Worm (Caenorhabditis elegans) whole organism, L4 larva: Measurements from ENCODE around the gene ZK822.9.

Source experiments
- D1046.2 ChIP-seq: fragments of 200-800 bp; sonication (Bioruptor generic); IDR thresholded peaks from 2 replicates; pipeline ENCODE4 v1.3.6; 2022; ENCODE audit warnings: missing genetic modification characterization, missing compliant biosample characterization
- F10B5.3 ChIP-seq: sonication (generic microtip); optimal IDR thresholded peaks from 2 replicates; lab custom pipeline; 2016; ENCODE audit warnings: mild to moderate bottlenecking, missing genetic modification characterization, missing compliant biosample characterization
- F37D6.2 ChIP-seq: sonication (generic microtip); optimal IDR thresholded peaks from 2 replicates; lab custom pipeline; 2016; ENCODE audit warnings: mild to moderate bottlenecking, missing genetic modification characterization, missing compliant biosample characterization
- F44E2.7 ChIP-seq: fragments of 200-800 bp; sonication (Bioruptor generic); IDR thresholded peaks from 2 replicates; pipeline ENCODE4 v2.1.2; 2022; ENCODE audit warnings: missing genetic modification characterization, missing compliant biosample characterization
- T20F7.1 ChIP-seq: fragments of 200-800 bp; sonication (Bioruptor generic); optimal IDR thresholded peaks from 2 replicates; lab custom pipeline; 2018; ENCODE audit warnings: mild to moderate bottlenecking, missing genetic modification characterization, missing compliant biosample characterization
- T26A8.4 ChIP-seq: fragments of 200-800 bp; sonication (Bioruptor generic); IDR thresholded peaks from 2 replicates; pipeline ENCODE4 v1.3.6; 2022; ENCODE audit warnings: missing genetic modification characterization, missing compliant biosample characterization
- aha-1 ChIP-seq: fragments of 150-350 bp; peaks from one replicate; lab custom pipeline; 2014; ENCODE audit warnings: missing biosample characterization, missing genetic modification characterization
- aly-2 ChIP-seq: sonication (generic microtip); optimal IDR thresholded peaks from 2 replicates; lab custom pipeline; 2018; ENCODE audit warnings: missing biosample characterization, missing genetic modification characterization
- arid-1 ChIP-seq: fragments of 200-800 bp; sonication (Bioruptor generic); conservative IDR thresholded peaks from 2 replicates; pipeline ENCODE4 v1.3.6; 2022; ENCODE audit warnings: missing genetic modification reagents, missing genetic modification characterization, missing compliant biosample characterization
- attf-4 ChIP-seq: sonication (generic microtip); optimal IDR thresholded peaks from 3 replicates; lab custom pipeline; 2017; ENCODE audit warnings: missing biosample characterization, missing genetic modification characterization
- ceh-32 ChIP-seq: sonication (generic microtip); optimal IDR thresholded peaks from 2 replicates; lab custom pipeline; 2016; ENCODE audit warnings: mild to moderate bottlenecking, missing genetic modification characterization, missing compliant biosample characterization; ENCODE audit not compliant: poor library complexity
- ctbp-1 ChIP-seq: fragments of 200-800 bp; sonication (Bioruptor generic); IDR thresholded peaks from 2 replicates; pipeline ENCODE4 v1.3.6; 2022; ENCODE audit warnings: missing genetic modification reagents, missing genetic modification characterization, missing compliant biosample characterization
- daf-16 ChIP-seq, 3 experiments: sonication (generic microtip); optimal IDR thresholded peaks; 2 replicates each; lab custom pipeline; 2016 to 2017; ENCODE audit warnings: missing genetic modification characterization in 3 of 3, missing genetic modification reagents in 3 of 3, mild to moderate bottlenecking in 2 of 3, missing compliant biosample characterization in 2 of 3, missing biosample characterization in 1 of 3, moderate library complexity in 1 of 3
- dmd-6 ChIP-seq: fragments of 200-800 bp; sonication (Bioruptor generic); IDR thresholded peaks from 2 replicates; pipeline ENCODE4 v1.3.6; 2022; ENCODE audit warnings: missing genetic modification reagents, missing genetic modification characterization, missing compliant biosample characterization
- dpl-1 ChIP-seq: fragments of 150-350 bp; optimal IDR thresholded peaks from 2 replicates; lab custom pipeline; 2014; ENCODE audit warnings: missing biosample characterization, missing genetic modification reagents, missing genetic modification characterization
- duxl-1 ChIP-seq: sonication (generic microtip); optimal IDR thresholded peaks from 2 replicates; lab custom pipeline; 2016; ENCODE audit warnings: mild to moderate bottlenecking, missing genetic modification characterization, moderate library complexity, missing compliant biosample characterization; ENCODE audit not compliant: poor library complexity
- dve-1 ChIP-seq: sonication (generic microtip); optimal IDR thresholded peaks from 2 replicates; lab custom pipeline; 2017; ENCODE audit warnings: antibody characterized with exemption, mild to moderate bottlenecking, missing genetic modification characterization, missing compliant biosample characterization; ENCODE audit not compliant: insufficient read depth
- fkh-10 ChIP-seq: fragments of 150-350 bp; optimal IDR thresholded peaks from 2 replicates; lab custom pipeline; 2014; ENCODE audit warnings: missing biosample characterization, missing genetic modification reagents, missing genetic modification characterization
- gei-8 ChIP-seq: fragments of 200-800 bp; sonication (Bioruptor generic); optimal IDR thresholded peaks from 2 replicates; lab custom pipeline; 2018; ENCODE audit warnings: mild to moderate bottlenecking, missing genetic modification characterization, missing compliant biosample characterization
- hif-1 ChIP-seq, 2 experiments: sonication (generic microtip); optimal IDR thresholded peaks; 2 replicates each; lab custom pipeline; 2016 to 2017; ENCODE audit warnings: missing compliant biosample characterization in 2 of 2, missing genetic modification characterization in 2 of 2, missing genetic modification reagents in 2 of 2, missing genotype in 2 of 2, mild to moderate bottlenecking in 1 of 2
- hlh-11 ChIP-seq: fragments of 200-800 bp; sonication (Bioruptor generic); optimal IDR thresholded peaks from 2 replicates; lab custom pipeline; 2018; ENCODE audit warnings: mild to moderate bottlenecking, missing genetic modification characterization, missing compliant biosample characterization
- hlh-30 ChIP-seq: sonication (generic microtip); optimal IDR thresholded peaks from 2 replicates; lab custom pipeline; 2017; ENCODE audit warnings: antibody characterized with exemption, mild to moderate bottlenecking, missing genetic modification characterization, missing compliant biosample characterization; ENCODE audit not compliant: insufficient read depth
- jun-1 ChIP-seq: fragments of 150-350 bp; optimal IDR thresholded peaks from 2 replicates; lab custom pipeline; 2014; ENCODE audit warnings: missing biosample characterization, missing genetic modification reagents, missing genetic modification characterization
- lir-3 ChIP-seq: sonication (generic microtip); optimal IDR thresholded peaks from 2 replicates; lab custom pipeline; 2016; ENCODE audit warnings: mild to moderate bottlenecking, missing genetic modification characterization, missing compliant biosample characterization
- lsy-2 ChIP-seq, 2 experiments: fragments of 150-350 bp in 1 of 2; sonication (generic microtip) in 1 of 2; optimal IDR thresholded peaks; 2 replicates each; lab custom pipeline; 2014 to 2017; ENCODE audit warnings: missing biosample characterization in 2 of 2, missing genetic modification characterization in 2 of 2
- madf-9 ChIP-seq: fragments of 200-800 bp; sonication (Bioruptor generic); conservative IDR thresholded peaks from 2 replicates; pipeline ENCODE4 v1.3.6; 2022; ENCODE audit warnings: missing genetic modification reagents, missing genetic modification characterization, missing compliant biosample characterization
- mdl-1 ChIP-seq, 2 experiments: fragments of 150-350 bp in 1 of 2; sonication (generic microtip) in 1 of 2; optimal IDR thresholded peaks; 2 replicates each; lab custom pipeline; 2014 to 2017; ENCODE audit warnings: missing biosample characterization in 2 of 2, missing genetic modification characterization in 2 of 2
- mdt-29 ChIP-seq: fragments of 200-800 bp; sonication (Bioruptor generic); IDR thresholded peaks from 2 replicates; pipeline ENCODE4 v1.3.6; 2022; ENCODE audit warnings: missing genetic modification reagents, missing genetic modification characterization, missing compliant biosample characterization
- mxl-2 ChIP-seq: fragments of 200-800 bp; sonication (Bioruptor generic); conservative IDR thresholded peaks from 2 replicates; pipeline ENCODE4 v1.3.6; 2022; ENCODE audit warnings: missing genetic modification reagents, missing genetic modification characterization, missing compliant biosample characterization
- nhr-102 ChIP-seq: sonication (generic microtip); optimal IDR thresholded peaks from 2 replicates; lab custom pipeline; 2016; ENCODE audit warnings: mild to moderate bottlenecking, missing genetic modification characterization, moderate library complexity, missing compliant biosample characterization
- nhr-28 ChIP-seq: fragments of 150-350 bp; optimal IDR thresholded peaks from 2 replicates; lab custom pipeline; 2014; ENCODE audit warnings: missing biosample characterization, missing genetic modification characterization
- nhr-48 ChIP-seq: sonication (generic microtip); optimal IDR thresholded peaks from 2 replicates; lab custom pipeline; 2016; ENCODE audit warnings: mild to moderate bottlenecking, missing genetic modification characterization, missing compliant biosample characterization
- nhr-6 ChIP-seq: fragments of 150-350 bp; optimal IDR thresholded peaks from 2 replicates; lab custom pipeline; 2014; ENCODE audit warnings: missing biosample characterization, missing genetic modification characterization
- nhr-77 ChIP-seq: fragments of 150-350 bp; optimal IDR thresholded peaks from 2 replicates; lab custom pipeline; 2014; ENCODE audit warnings: missing biosample characterization, missing genetic modification characterization
- pha-4 ChIP-seq, 2 experiments: fragments of 150-350 bp in 1 of 2; fragments of 200-800 bp in 1 of 2; sonication (Bioruptor generic) in 1 of 2; IDR thresholded peaks in 1 of 2; optimal IDR thresholded peaks in 1 of 2; 2 replicates each; pipeline versions ENCODE4 v1.3.6 to Lab custom; 2014 to 2022; ENCODE audit warnings: missing genetic modification characterization in 2 of 2, missing genetic modification reagents in 2 of 2, missing biosample characterization in 1 of 2, missing compliant biosample characterization in 1 of 2
- rbr-2 ChIP-seq: sonication (generic microtip); optimal IDR thresholded peaks from 2 replicates; lab custom pipeline; 2016; ENCODE audit warnings: missing genotype, missing genetic modification characterization, missing compliant biosample characterization
- snpc-1.2 ChIP-seq: fragments of 200-800 bp; sonication (Bioruptor generic); IDR thresholded peaks from 2 replicates; pipeline ENCODE4 v1.3.6; 2022; ENCODE audit warnings: missing genetic modification reagents, missing genetic modification characterization, missing compliant biosample characterization
- spr-1 ChIP-seq: sonication (generic microtip); optimal IDR thresholded peaks from 2 replicates; lab custom pipeline; 2016; ENCODE audit warnings: mild to moderate bottlenecking, missing genetic modification characterization, missing compliant biosample characterization
- unc-62 ChIP-seq, 3 experiments: fragments of 150-350 bp in 1 of 3; sonication (generic microtip); optimal IDR thresholded peaks in 2 of 3; peaks in 1 of 3; 1 replicate in 1 of 3; 2 replicates in 2 of 3; lab custom pipeline; 2014 to 2017; ENCODE audit warnings: missing biosample characterization in 3 of 3, missing genetic modification characterization in 3 of 3, missing genetic modification reagents in 3 of 3, missing genotype in 1 of 3
- zfp-3 ChIP-seq: fragments of 200-800 bp; sonication (Bioruptor generic); conservative IDR thresholded peaks from 2 replicates; pipeline ENCODE4 v1.3.6; 2022; ENCODE audit warnings: missing genetic modification reagents, missing genetic modification characterization, missing compliant biosample characterization

Gene ZK822.9

DNA sequence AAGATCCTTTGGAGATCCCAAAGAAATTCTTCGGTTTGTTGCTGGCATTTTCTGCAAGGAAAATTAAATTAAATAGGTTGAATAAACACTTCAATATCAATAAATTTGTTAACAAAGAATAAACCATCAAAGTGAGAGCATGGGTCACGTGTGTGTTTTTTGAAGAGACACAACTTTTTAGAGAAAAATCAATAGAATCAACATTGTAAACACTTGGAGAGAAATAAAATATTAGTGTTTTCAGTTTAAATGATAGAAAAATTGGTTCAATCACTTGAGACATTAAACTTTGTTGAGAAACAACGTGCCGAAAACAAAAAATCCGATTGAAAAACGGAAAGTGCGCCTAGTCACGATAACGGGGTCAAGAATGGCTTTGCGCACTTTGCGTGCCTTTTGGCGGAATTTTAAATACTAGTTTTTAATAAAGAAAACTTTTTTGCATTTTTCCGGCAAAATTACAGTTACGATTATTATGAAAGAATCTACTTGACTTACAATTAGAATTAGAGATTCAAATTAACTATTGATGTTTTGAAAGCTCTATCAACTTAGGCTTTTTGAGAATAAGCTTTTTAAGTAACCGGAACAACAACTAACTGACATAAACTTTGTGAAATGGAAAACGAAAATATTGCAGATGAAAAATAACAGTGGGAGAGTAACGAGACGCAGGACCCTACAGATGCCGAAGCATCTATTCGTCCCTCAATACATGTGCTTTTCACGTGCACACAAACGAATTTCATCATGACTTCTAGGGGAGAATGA lies 45.9 kb downstream of the ZK822.9 start, which contains the start of gene ZK829.7:
Gene ZK829.7, minus strand, starts transcription at position 51 of the 771 bp plus-strand sequence.
- TF ChIP-seq dmd-6 (peak; percentile 33), ctbp-1 (GFP tag; lab: Robert Waterston, UW) (no peak), mdt-29 (GFP tag; lab: Robert Waterston, UW) (no peak), attf-4 (tag; lab: Kevin White, UChicago) (no peak), gei-8 (GFP tag; lab: Kevin White, UChicago) (no peak), F37D6.2 (tag; lab: Kevin White, UChicago) (peak; percentile 43), aly-2 (tag; lab: Kevin White, UChicago) (no peak), fkh-10 (GFP tag; lab: Kevin White, UChicago) (peak; percentile 41), madf-9 (GFP tag; lab: Robert Waterston, UW) (no peak), hif-1 (tag; optimal IDR thresholded peaks at IDR 0.05; lab: Kevin White, UChicago) (peak; percentile 3 to 80), nhr-6 (tag; lab: Kevin White, UChicago) (peak; percentile 4), mdl-1 (tag; optimal IDR thresholded peaks at IDR 0.05; lab: Kevin White, UChicago) (peak in 1 of 2 experiments; percentile 10), duxl-1 (tag; lab: Kevin White, UChicago) (no peak), spr-1 (tag; lab: Kevin White, UChicago) (peak; percentile 7), daf-16 (GFP tag; optimal IDR thresholded peaks at IDR 0.05; lab: Kevin White, UChicago) (peak in 1 of 2 experiments; percentile 62), daf-16 (tag; optimal IDR thresholded peaks at IDR 0.05; lab: Kevin White, UChicago) (no peak), hlh-30 (peak; percentile 55), F10B5.3 (tag; lab: Kevin White, UChicago) (peak; percentile 12), aha-1 (tag; lab: Kevin White, UChicago) (peak; percentile 42), rbr-2 (tag; lab: Kevin White, UChicago) (peak; percentile 71), lsy-2 (tag; optimal IDR thresholded peaks at IDR 0.05; lab: Kevin White, UChicago) (peak in 1 of 2 experiments; percentile 86), snpc-1.2 (peak; percentile 77), pha-4 (GFP tag; IDR thresholded peaks at IDR 0.05; lab: Robert Waterston, UW) (peak; percentile 25; the same call in 1 of the 2 replicates), pha-4 (tag; optimal IDR thresholded peaks at IDR 0.05; lab: Kevin White, UChicago) (peak; percentile 66), nhr-28 (tag; lab: Kevin White, UChicago) (peak; percentile 57), nhr-77 (tag; lab: Kevin White, UChicago) (peak; percentile 13), lir-3 (tag; lab: Kevin White, UChicago) (no peak), T26A8.4 (GFP tag; lab: Robert Waterston, UW) (peak; percentile 52; the same call in 1 of the 2 replicates), unc-62 (GFP tag; optimal IDR thresholded peaks at IDR 0.05 in 1 of 2; lab: Kevin White, UChicago) (peak in 1 of 2 experiments; percentile 96), unc-62 (tag; optimal IDR thresholded peaks at IDR 0.05; lab: Kevin White, UChicago) (no peak), dve-1 (tag; lab: Kevin White, UChicago) (peak; percentile 49), F44E2.7 (GFP tag; lab: Robert Waterston, UW) (no peak), mxl-2 (GFP tag; lab: Robert Waterston, UW) (peak; percentile 99), D1046.2 (GFP tag; lab: Robert Waterston, UW) (no peak), nhr-48 (tag; lab: Kevin White, UChicago) (peak; percentile 53), dpl-1 (GFP tag; lab: Kevin White, UChicago) (peak; percentile 95), ceh-32 (tag; lab: Kevin White, UChicago) (peak; percentile 11), hlh-11 (tag; lab: Kevin White, UChicago) (peak; percentile 54), T20F7.1 (GFP tag; lab: Kevin White, UChicago) (peak; percentile 55), nhr-102 (peak; percentile 53), arid-1 (GFP tag; lab: Robert Waterston, UW) (0 out of 2 replicates have a peak, but pooled peaks have one; percentile 21), zfp-3 (GFP tag; lab: Robert Waterston, UW) (no peak), jun-1 (tag; lab: Kevin White, UChicago) (peak; percentile 44)
- TF ChIP-seq, all 104 proteins: peak for 29
